Worm (Caenorhabditis elegans): ENCODE measurements around the gene T25E12.14.

ce11 chrV:16746231-16746990 is 19.4 kb downstream of the T25E12.14 start, which contains the start of gene gyg-2:
- TF ChIP-seq ztf-29 (GFP tag; IDR thresholded peaks at IDR 0.05) (no peak), flt-1 (GFP tag; IDR thresholded peaks at IDR 0.05) (no peak), med-1 (GFP tag; optimal IDR thresholded peaks at IDR 0.05; ENCODE audit: insufficient read depth) (no peak), ztf-23 (GFP tag; IDR thresholded peaks at IDR 0.05) (no peak), T22C8.4 (GFP tag; IDR thresholded peaks at IDR 0.05) (no peak), cog-1 (tag; optimal IDR thresholded peaks at IDR 0.05) (no peak), tab-1 (GFP tag; IDR thresholded peaks at IDR 0.05) (no peak)
